Worm (Caenorhabditis elegans) whole organism, L2 larva: Measurements from ENCODE around the gene copd-1.

Source experiments
- C34F6.9 ChIP-seq: fragments of 150-350 bp; optimal IDR thresholded peaks from 2 replicates; lab custom pipeline; 2014; ENCODE audit warnings: missing biosample characterization, missing genetic modification characterization
- R02D3.7 ChIP-seq: fragments of 150-350 bp; optimal IDR thresholded peaks from 2 replicates; lab custom pipeline; 2014; ENCODE audit warnings: missing biosample characterization, missing genetic modification characterization
- Y55F3AM.14 ChIP-seq: fragments of 200-800 bp; sonication (Bioruptor generic); optimal IDR thresholded peaks from 2 replicates; lab custom pipeline; 2018; ENCODE audit warnings: mild to moderate bottlenecking, missing genetic modification characterization, missing compliant biosample characterization
- ZK546.5 ChIP-seq: sonication (generic microtip); optimal IDR thresholded peaks from 2 replicates; lab custom pipeline; 2017; ENCODE audit warnings: missing biosample characterization, missing genetic modification characterization
- alr-1 ChIP-seq: fragments of 150-350 bp; optimal IDR thresholded peaks from 2 replicates; lab custom pipeline; 2014; ENCODE audit warnings: missing biosample characterization, missing genetic modification characterization
- blmp-1 ChIP-seq: sonication (generic microtip); optimal IDR thresholded peaks from 2 replicates; lab custom pipeline; 2017; ENCODE audit warnings: missing genetic modification characterization, mild to moderate bottlenecking, missing compliant biosample characterization, antibody characterized with exemption, moderate library complexity; ENCODE audit not compliant: insufficient read depth
- ceh-16 ChIP-seq: fragments of 150-350 bp; optimal IDR thresholded peaks from 2 replicates; lab custom pipeline; 2014; ENCODE audit warnings: missing biosample characterization, missing genetic modification characterization
- ceh-82 ChIP-seq: fragments of 150-350 bp; optimal IDR thresholded peaks from 2 replicates; lab custom pipeline; 2014; ENCODE audit warnings: missing biosample characterization, missing genetic modification characterization
- crh-2 ChIP-seq: sonication (generic microtip); optimal IDR thresholded peaks from 2 replicates; lab custom pipeline; 2017; ENCODE audit warnings: missing biosample characterization, missing genetic modification characterization
- egl-27 ChIP-seq: sonication (generic microtip); optimal IDR thresholded peaks from 3 replicates; lab custom pipeline; 2017; ENCODE audit warnings: missing biosample characterization, missing genetic modification reagents, missing genetic modification characterization
- elt-1 ChIP-seq: fragments of 150-350 bp; optimal IDR thresholded peaks from 2 replicates; lab custom pipeline; 2014; ENCODE audit warnings: missing biosample characterization, missing genetic modification characterization
- elt-3 ChIP-seq: sonication (generic microtip); optimal IDR thresholded peaks from 2 replicates; lab custom pipeline; 2017; ENCODE audit warnings: missing biosample characterization, missing genetic modification characterization
- fos-1 ChIP-seq: fragments of 150-350 bp; optimal IDR thresholded peaks from 2 replicates; lab custom pipeline; 2014; ENCODE audit warnings: missing biosample characterization, missing genetic modification characterization
- gmeb-1 ChIP-seq: fragments of 150-350 bp; optimal IDR thresholded peaks from 2 replicates; lab custom pipeline; 2014; ENCODE audit warnings: missing biosample characterization, missing genetic modification characterization
- lin-11 ChIP-seq: fragments of 150-350 bp; sonication (generic microtip); optimal IDR thresholded peaks from 2 replicates; lab custom pipeline; 2014; ENCODE audit warnings: missing biosample characterization, missing genetic modification characterization, inconsistent platforms, mixed read lengths
- lin-13 ChIP-seq: fragments of 150-350 bp; optimal IDR thresholded peaks from 2 replicates; lab custom pipeline; 2014; ENCODE audit warnings: missing biosample characterization, missing genetic modification reagents, missing genetic modification characterization
- lin-39 ChIP-seq: fragments of 150-350 bp; optimal IDR thresholded peaks from 2 replicates; lab custom pipeline; 2014; ENCODE audit warnings: missing biosample characterization, missing genetic modification reagents, missing genetic modification characterization
- lsy-2 ChIP-seq, 2 experiments: fragments of 150-350 bp in 1 of 2; sonication (generic microtip) in 1 of 2; optimal IDR thresholded peaks; 2 replicates each; lab custom pipeline; 2014 to 2017; ENCODE audit warnings: missing biosample characterization in 2 of 2, missing genetic modification characterization in 2 of 2
- mab-5 ChIP-seq: fragments of 150-350 bp; optimal IDR thresholded peaks from 2 replicates; lab custom pipeline; 2014; ENCODE audit warnings: missing biosample characterization, missing genetic modification characterization
- mbf-1 ChIP-seq: sonication (generic microtip); optimal IDR thresholded peaks from 2 replicates; lab custom pipeline; 2017; ENCODE audit warnings: missing biosample characterization, missing genetic modification characterization
- mdl-1 ChIP-seq, 2 experiments: fragments of 150-350 bp in 1 of 2; sonication (generic microtip) in 1 of 2; optimal IDR thresholded peaks; 2 replicates each; lab custom pipeline; 2017; ENCODE audit warnings: missing biosample characterization in 2 of 2, missing genetic modification characterization in 2 of 2
- nhr-10 ChIP-seq: sonication (generic microtip); optimal IDR thresholded peaks from 2 replicates; lab custom pipeline; 2017; ENCODE audit warnings: missing biosample characterization, missing genetic modification characterization
- nhr-12 ChIP-seq: fragments of 150-350 bp; optimal IDR thresholded peaks from 2 replicates; lab custom pipeline; 2014; ENCODE audit warnings: missing biosample characterization, missing genetic modification characterization
- nhr-129 ChIP-seq: fragments of 150-350 bp; optimal IDR thresholded peaks from 2 replicates; lab custom pipeline; 2014; ENCODE audit warnings: missing biosample characterization, missing genetic modification characterization
- nhr-21 ChIP-seq: fragments of 150-350 bp; optimal IDR thresholded peaks from 2 replicates; lab custom pipeline; 2014; ENCODE audit warnings: missing biosample characterization, missing genetic modification characterization
- nhr-237 ChIP-seq: fragments of 150-350 bp; optimal IDR thresholded peaks from 2 replicates; lab custom pipeline; 2014; ENCODE audit warnings: missing biosample characterization, missing genetic modification characterization
- nhr-25 ChIP-seq: fragments of 150-350 bp; sonication (generic microtip); optimal IDR thresholded peaks from 3 replicates; lab custom pipeline; 2014; ENCODE audit warnings: missing biosample characterization, missing genetic modification characterization
- nhr-6 ChIP-seq: fragments of 150-350 bp; optimal IDR thresholded peaks from 2 replicates; lab custom pipeline; 2014; ENCODE audit warnings: missing biosample characterization, missing genetic modification characterization
- nhr-77 ChIP-seq: fragments of 150-350 bp; optimal IDR thresholded peaks from 2 replicates; lab custom pipeline; 2014; ENCODE audit warnings: missing biosample characterization, missing genetic modification characterization
- sem-4 ChIP-seq: fragments of 150-350 bp; optimal IDR thresholded peaks from 2 replicates; lab custom pipeline; 2014; ENCODE audit warnings: missing biosample characterization, missing genetic modification reagents, missing genetic modification characterization
- skn-1 ChIP-seq: sonication (generic microtip); optimal IDR thresholded peaks from 2 replicates; lab custom pipeline; 2017; ENCODE audit warnings: missing biosample characterization, missing genetic modification characterization
- sma-3 ChIP-seq: sonication (generic microtip); optimal IDR thresholded peaks from 2 replicates; lab custom pipeline; 2016; ENCODE audit warnings: missing genetic modification reagents, missing genetic modification characterization, missing compliant biosample characterization
- sma-9 ChIP-seq, 2 experiments: fragments of 150-350 bp in 1 of 2; sonication (generic microtip) in 1 of 2; optimal IDR thresholded peaks; 2 replicates each; lab custom pipeline; 2014 to 2016; ENCODE audit warnings: missing genetic modification characterization in 2 of 2, mild to moderate bottlenecking in 1 of 2, missing biosample characterization in 1 of 2, missing compliant biosample characterization in 1 of 2, missing genetic modification reagents in 1 of 2, moderate library complexity in 1 of 2
- unc-55 ChIP-seq: fragments of 150-350 bp; sonication (generic microtip); optimal IDR thresholded peaks from 3 replicates; lab custom pipeline; 2014; ENCODE audit warnings: missing biosample characterization, missing genetic modification reagents, missing genetic modification characterization
- zag-1 ChIP-seq: fragments of 150-350 bp; optimal IDR thresholded peaks from 2 replicates; lab custom pipeline; 2014; ENCODE audit warnings: missing biosample characterization, missing genetic modification characterization
- ztf-1 ChIP-seq: fragments of 200-800 bp; sonication (Bioruptor generic); conservative IDR thresholded peaks from 2 replicates; pipeline ENCODE4 v1.3.6; 2022; ENCODE audit warnings: missing genetic modification characterization, missing compliant biosample characterization

The copd-1 gene

ce11 chrIII:6639028-6639427, 14.3 kb upstream of the copd-1 start:
- TF ChIP-seq nhr-129 (tag; lab: Kevin White, UChicago) (peak; percentile 4), zag-1 (tag; lab: Kevin White, UChicago) (no peak), elt-1 (no peak)

- no peak for TF ChIP-seq R02D3.7 (tag; lab: Kevin White, UChicago)
- peak; percentile 10 for TF ChIP-seq nhr-25 (tag; lab: Kevin White, UChicago)
- peak; percentile 27 for TF ChIP-seq lin-11
- peak; percentile 75 for TF ChIP-seq unc-55 (GFP tag; lab: Kevin White, UChicago)
- TF ChIP-seq lsy-2 (tag; optimal IDR thresholded peaks at IDR 0.05; lab: Kevin White, UChicago), result peak in 1 of 2 experiments; percentile 78
- no peak for TF ChIP-seq ceh-16
- no peak for TF ChIP-seq sem-4
- TF ChIP-seq gmeb-1 (tag; lab: Kevin White, UChicago), result no peak
- peak; percentile 5 for TF ChIP-seq sma-3 (GFP tag; lab: Kevin White, UChicago)
- TF ChIP-seq nhr-6 (tag; lab: Kevin White, UChicago), result no peak
- TF ChIP-seq nhr-12 (tag; lab: Kevin White, UChicago), result no peak
- TF ChIP-seq lin-13 (GFP tag; lab: Kevin White, UChicago), result peak; percentile 6
- peak; percentile 9 for TF ChIP-seq sma-9 (GFP tag; optimal IDR thresholded peaks at IDR 0.05; lab: Kevin White, UChicago)
- TF ChIP-seq sma-9 (tag; optimal IDR thresholded peaks at IDR 0.05; lab: Kevin White, UChicago), result no peak
- no peak for TF ChIP-seq ceh-82 (tag; lab: Kevin White, UChicago)
- TF ChIP-seq fos-1 (tag; lab: Kevin White, UChicago), result peak; percentile 13
- TF ChIP-seq alr-1, result no peak
- no peak for TF ChIP-seq skn-1 (tag; lab: Kevin White, UChicago)
- no peak for TF ChIP-seq nhr-21
- TF ChIP-seq C34F6.9 (tag; lab: Kevin White, UChicago), result peak; percentile 68
- TF ChIP-seq lin-39 (tag; lab: Kevin White, UChicago), result no peak
- TF ChIP-seq ZK546.5 (tag; lab: Kevin White, UChicago), result no peak
- TF ChIP-seq nhr-10 (tag; lab: Kevin White, UChicago), result no peak
- no peak for TF ChIP-seq mdl-1 (tag; optimal IDR thresholded peaks at IDR 0.05; lab: Kevin White, UChicago)
- peak; percentile 99 for TF ChIP-seq crh-2
- no peak for TF ChIP-seq nhr-77 (tag; lab: Kevin White, UChicago)
- TF ChIP-seq, all 48 proteins: peak for 10
Measured at ce11 chrIII:6625317-6625716, 545 bp upstream of the copd-1 start.

- TF ChIP-seq nhr-129 (tag; lab: Kevin White, UChicago) (no peak), mbf-1 (tag; lab: Kevin White, UChicago) (no peak)
Measured at ce11 chrIII:6619952-6620351, 4.8 kb downstream of the copd-1 start, which contains the start of gene C13B9.2. Gene C13B9.2, plus strand, starts transcription at chrIII:6620252.

DNA sequence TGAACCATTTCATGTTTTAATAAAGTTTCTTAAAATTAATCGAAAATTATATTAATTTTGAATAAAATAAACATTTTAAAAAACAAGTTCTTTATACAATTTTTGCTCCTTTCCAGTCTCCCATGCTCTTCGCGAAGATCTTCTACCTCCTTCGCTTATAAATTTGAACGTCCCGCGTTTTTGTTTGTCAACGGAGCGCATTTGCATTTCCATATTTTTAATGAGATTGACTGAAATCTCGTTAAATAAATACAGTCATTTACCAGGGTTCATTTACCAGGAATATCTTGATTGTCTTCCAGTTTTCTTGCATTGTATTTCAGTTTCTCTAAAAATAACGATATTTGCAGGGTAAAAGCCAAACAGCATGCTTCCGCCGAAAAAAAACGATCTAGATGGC, 9.7 kb downstream of the copd-1 start, which contains the start of gene cmtr-2:
TSS of gene cmtr-2 (plus strand) at position 351 of the 400 bp plus-strand sequence.
- TF ChIP-seq fos-1 (tag; lab: Kevin White, UChicago), result peak; percentile 27
- peak; percentile 7 for TF ChIP-seq nhr-21
- TF ChIP-seq Y55F3AM.14 (GFP tag; lab: Kevin White, UChicago), result no peak
- no peak for TF ChIP-seq elt-3 (tag; lab: Kevin White, UChicago)
- no peak for TF ChIP-seq nhr-237
- TF ChIP-seq blmp-1, result no peak
- TF ChIP-seq nhr-129 (tag; lab: Kevin White, UChicago), result peak; percentile 26
- TF ChIP-seq nhr-12 (tag; lab: Kevin White, UChicago), result no peak
- TF ChIP-seq mab-5 (tag; lab: Kevin White, UChicago), result peak; percentile 13
- TF ChIP-seq egl-27 (tag; lab: Kevin White, UChicago), result no peak
- peak; percentile 38 for TF ChIP-seq lin-13 (GFP tag; lab: Kevin White, UChicago)
- TF ChIP-seq sma-9 (GFP tag; optimal IDR thresholded peaks at IDR 0.05; lab: Kevin White, UChicago), result peak; percentile 28
- no peak for TF ChIP-seq sma-9 (tag; optimal IDR thresholded peaks at IDR 0.05; lab: Kevin White, UChicago)
- TF ChIP-seq lsy-2 (tag; optimal IDR thresholded peaks at IDR 0.05; lab: Kevin White, UChicago), result peak; percentile 23 to 77
- TF ChIP-seq gmeb-1 (tag; lab: Kevin White, UChicago), result peak; percentile 96
- TF ChIP-seq ztf-1 (GFP tag; lab: Robert Waterston, UW), result no peak
- no peak for TF ChIP-seq R02D3.7 (tag; lab: Kevin White, UChicago)
- peak; percentile 81 for TF ChIP-seq unc-55 (GFP tag; lab: Kevin White, UChicago)
- peak; percentile 51 for TF ChIP-seq crh-2
- TF ChIP-seq sma-3 (GFP tag; lab: Kevin White, UChicago), result no peak
- TF ChIP-seq C34F6.9 (tag; lab: Kevin White, UChicago), result peak; percentile 68
